In the genomic region with DNA sequence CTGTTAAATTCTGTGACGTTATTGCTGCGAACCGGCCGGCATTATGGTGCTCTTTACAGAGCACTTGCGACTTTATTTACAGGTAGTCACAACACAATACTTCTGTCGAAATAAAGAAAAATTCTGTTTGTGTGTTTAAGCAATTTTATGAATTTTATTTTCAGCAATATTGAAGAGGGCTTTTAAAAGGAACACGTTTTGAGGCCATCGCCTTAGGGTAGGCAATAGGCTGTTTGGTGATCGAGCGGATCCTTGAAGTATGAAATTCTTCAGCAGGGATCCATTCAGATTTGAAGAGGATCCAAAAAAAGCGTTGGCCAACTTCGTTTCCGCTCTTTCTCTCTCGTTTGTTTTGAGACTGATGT, we compare ENCODE assay signal across 3 fruit fly cellular contexts.
TF ChIP-seq lines count a peak whose summit lies in the region.

No protein-coding gene starts in this region.

TF ChIP-seq in whole organism, embryonic, 481 proteins besides CTCF, POLR2A, EP300 and RAD21 (continued from another document and continues in another):
- TF ChIP-seq cas (GFP tag; IDR thresholded peaks at IDR 0.05; lab: Robert Waterston, UW): 0 out of 2 replicates have a peak, but pooled peaks have one; percentile 10
- TF ChIP-seq trem (tag; optimal IDR thresholded peaks at IDR 0.05; lab: Kevin White, UChicago): no peak
- peak; percentile 84 for TF ChIP-seq Sox100B (GFP tag; optimal IDR thresholded peaks at IDR 0.05; lab: Kevin White, UChicago)
- no peak for TF ChIP-seq ac (GFP tag; optimal IDR thresholded peaks at IDR 0.05; lab: Kevin White, UChicago)
- no peak; the same call in 2 of the 3 replicates for TF ChIP-seq ase (GFP tag; IDR thresholded peaks at IDR 0.05; lab: Robert Waterston, UW)
- TF ChIP-seq CG7963 (GFP tag; IDR thresholded peaks at IDR 0.05; lab: Robert Waterston, UW; ENCODE audit: partially characterized antibody): no peak
- no peak for TF ChIP-seq cg (GFP tag; optimal IDR thresholded peaks at IDR 0.05; lab: Kevin White, UChicago)
- TF ChIP-seq CG34376 (GFP tag; optimal IDR thresholded peaks at IDR 0.05; lab: Kevin White, UChicago): no peak
- no peak for TF ChIP-seq prd (optimal IDR thresholded peaks at IDR 0.05; lab: Kevin White, UChicago)
- peak; percentile 80 for TF ChIP-seq prd (GFP tag; IDR thresholded peaks at IDR 0.05; lab: Robert Waterston, UW)
- TF ChIP-seq h (optimal IDR thresholded peaks at IDR 0.05; lab: Kevin White, UChicago): no peak
- TF ChIP-seq dati (GFP tag; IDR thresholded peaks at IDR 0.05; lab: Robert Waterston, UW): peak; percentile 50; the same call in 1 of the 2 replicates
- TF ChIP-seq bab2 (GFP tag; optimal IDR thresholded peaks at IDR 0.05; lab: Kevin White, UChicago): peak; percentile 63
- no peak for TF ChIP-seq CG2199 (GFP tag; IDR thresholded peaks at IDR 0.05; lab: Robert Waterston, UW)
- peak; percentile 88 for TF ChIP-seq D19B (GFP tag; optimal IDR thresholded peaks at IDR 0.05; lab: Kevin White, UChicago)
- TF ChIP-seq chif (GFP tag; optimal IDR thresholded peaks at IDR 0.05; lab: Kevin White, UChicago): peak; percentile 51 to 72
- peak; percentile 76 for TF ChIP-seq sisA (GFP tag; IDR thresholded peaks at IDR 0.05; lab: Robert Waterston, UW)
- peak; percentile 64 for TF ChIP-seq CG32532 (GFP tag; IDR thresholded peaks at IDR 0.05; lab: Robert Waterston, UW)
- TF ChIP-seq toy (GFP tag; IDR thresholded peaks at IDR 0.05; lab: Robert Waterston, UW): no peak
- peak; percentile 65 for TF ChIP-seq peb (GFP tag; IDR thresholded peaks at IDR 0.05; lab: Robert Waterston, UW)
- TF ChIP-seq CG6254 (GFP tag; optimal IDR thresholded peaks at IDR 0.05; lab: Kevin White, UChicago): no peak
- TF ChIP-seq CrebB (tag; optimal IDR thresholded peaks at IDR 0.05; lab: Kevin White, UChicago): peak; percentile 2
- peak; percentile 48 for TF ChIP-seq CG6654 (GFP tag; optimal IDR thresholded peaks at IDR 0.05; lab: Kevin White, UChicago)
- TF ChIP-seq rib (GFP tag; IDR thresholded peaks at IDR 0.05; lab: Robert Waterston, UW): 0 out of 2 replicates have a peak, but pooled peaks have one; percentile 15
- 0 out of 2 replicates have a peak, but pooled peaks have one; percentile 6 for TF ChIP-seq wdn (GFP tag; IDR thresholded peaks at IDR 0.05; lab: Robert Waterston, UW)
- TF ChIP-seq tap (tag; optimal IDR thresholded peaks at IDR 0.05; lab: Kevin White, UChicago): peak; percentile 56
- TF ChIP-seq Poxn (GFP tag; IDR thresholded peaks at IDR 0.05; lab: Robert Waterston, UW): 0 out of 2 replicates have a peak, but pooled peaks have one; percentile 44
- peak in 1 of 2 experiments; percentile 62 for TF ChIP-seq crp (GFP tag; optimal IDR thresholded peaks at IDR 0.05; lab: Kevin White, UChicago)
- TF ChIP-seq dm (GFP tag; optimal IDR thresholded peaks at IDR 0.05; lab: Kevin White, UChicago): peak; percentile 59
- TF ChIP-seq Atf-2 (GFP tag; optimal IDR thresholded peaks at IDR 0.05; lab: Kevin White, UChicago): peak; percentile 80
- TF ChIP-seq mld (GFP tag; IDR thresholded peaks at IDR 0.05; lab: Robert Waterston, UW; ENCODE audit: partially characterized antibody): no peak
- no peak for TF ChIP-seq Kr (GFP tag; optimal IDR thresholded peaks at IDR 0.05; lab: Kevin White, UChicago)
- peak; percentile 45; the same call in 2 of the 3 replicates for TF ChIP-seq zfh1 (GFP tag; IDR thresholded peaks at IDR 0.05; lab: Robert Waterston, UW)
- no peak for TF ChIP-seq cad (GFP tag; optimal IDR thresholded peaks at IDR 0.05; lab: Kevin White, UChicago)
- no peak for TF ChIP-seq z (GFP tag; IDR thresholded peaks at IDR 0.05; lab: Robert Waterston, UW)
- TF ChIP-seq hkb (optimal IDR thresholded peaks at IDR 0.05; lab: Kevin White, UChicago): no peak
- peak; percentile 79 for TF ChIP-seq hkb (GFP tag; IDR thresholded peaks at IDR 0.05; lab: Robert Waterston, UW)
- TF ChIP-seq ash1 (GFP tag; optimal IDR thresholded peaks at IDR 0.05; lab: Kevin White, UChicago): no peak
- peak; percentile 60 for TF ChIP-seq CG10321 (GFP tag; IDR thresholded peaks at IDR 0.05; lab: Robert Waterston, UW)
- peak; percentile 53; the same call in 1 of the 2 replicates for TF ChIP-seq al (GFP tag; IDR thresholded peaks at IDR 0.05; lab: Robert Waterston, UW)
- peak; percentile 57 for TF ChIP-seq CG15514 (GFP tag; optimal IDR thresholded peaks at IDR 0.05; lab: Kevin White, UChicago)

TF ChIP-seq in whole organism, prepupa, 60 proteins besides CTCF, POLR2A, EP300 and RAD21 (continued from another document):
- TF ChIP-seq CG6792 (GFP tag; optimal IDR thresholded peaks at IDR 0.05; lab: Kevin White, UChicago): peak; percentile 86
- TF ChIP-seq eg (GFP tag; IDR thresholded peaks at IDR 0.05; lab: Robert Waterston, UW): peak; percentile 83; the same call in 2 of the 3 replicates
- peak; percentile 96 for TF ChIP-seq Eip78C (GFP tag; lab: Kevin White, UChicago)
- TF ChIP-seq Met (GFP tag; optimal IDR thresholded peaks at IDR 0.05; lab: Kevin White, UChicago): peak; percentile 86
- TF ChIP-seq fd85E (GFP tag; optimal IDR thresholded peaks at IDR 0.05; lab: Kevin White, UChicago): peak; percentile 68
- peak; percentile 90 for TF ChIP-seq lz (GFP tag; optimal IDR thresholded peaks at IDR 0.05; lab: Kevin White, UChicago)
- TF ChIP-seq OdsH (GFP tag; optimal IDR thresholded peaks at IDR 0.05; lab: Kevin White, UChicago): peak; percentile 91
- TF ChIP-seq Eip93F (GFP tag; optimal IDR thresholded peaks at IDR 0.05; lab: Kevin White, UChicago): peak; percentile 7
- TF ChIP-seq CG32006 (GFP tag; optimal IDR thresholded peaks at IDR 0.05; lab: Kevin White, UChicago): peak; percentile 98
- peak; percentile 88 for TF ChIP-seq Hr39 (GFP tag; optimal IDR thresholded peaks at IDR 0.05; lab: Kevin White, UChicago)
- peak; percentile 88 for TF ChIP-seq CG3919 (GFP tag; optimal IDR thresholded peaks at IDR 0.05; lab: Kevin White, UChicago)
- TF ChIP-seq Blimp-1 (GFP tag; optimal IDR thresholded peaks at IDR 0.05; lab: Kevin White, UChicago): peak; percentile 52
- TF ChIP-seq Sox102F (GFP tag; optimal IDR thresholded peaks at IDR 0.05; lab: Kevin White, UChicago): peak; percentile 87
- peak; percentile 83 for TF ChIP-seq CG11762 (GFP tag; optimal IDR thresholded peaks at IDR 0.05; lab: Kevin White, UChicago; ENCODE audit: insufficient read depth)
- TF ChIP-seq fd59A (GFP tag; optimal IDR thresholded peaks at IDR 0.05; lab: Kevin White, UChicago): peak; percentile 52
- TF ChIP-seq CG6854 (GFP tag; optimal IDR thresholded peaks at IDR 0.05; lab: Kevin White, UChicago): peak; percentile 45
- TF ChIP-seq CG10669 (GFP tag; optimal IDR thresholded peaks at IDR 0.05; lab: Kevin White, UChicago): peak; percentile 70
- TF ChIP-seq CG8632 (GFP tag; optimal IDR thresholded peaks at IDR 0.05; lab: Kevin White, UChicago): peak; percentile 72
- TF ChIP-seq CG3032 (tag; optimal IDR thresholded peaks at IDR 0.05; lab: Kevin White, UChicago): peak; percentile 58
- TF ChIP-seq Hr38 (GFP tag; optimal IDR thresholded peaks at IDR 0.05; lab: Kevin White, UChicago): no peak
- TF ChIP-seq Eip75B (GFP tag; optimal IDR thresholded peaks at IDR 0.05; lab: Kevin White, UChicago): peak; percentile 89
- TF ChIP-seq CG31627 (GFP tag; optimal IDR thresholded peaks at IDR 0.05; lab: Kevin White, UChicago): peak; percentile 89
- peak; percentile 90 for TF ChIP-seq dac (GFP tag; optimal IDR thresholded peaks at IDR 0.05; lab: Kevin White, UChicago)
- TF ChIP-seq Hr4 (GFP tag; optimal IDR thresholded peaks at IDR 0.05; lab: Kevin White, UChicago): peak; percentile 95
- TF ChIP-seq pdm3 (GFP tag; optimal IDR thresholded peaks at IDR 0.05; lab: Kevin White, UChicago): peak; percentile 92
- TF ChIP-seq topi (GFP tag; optimal IDR thresholded peaks at IDR 0.05; lab: Kevin White, UChicago): peak; percentile 91
- TF ChIP-seq CG9139 (GFP tag; optimal IDR thresholded peaks at IDR 0.05; lab: Kevin White, UChicago): no peak
- TF ChIP-seq CG10631 (GFP tag; optimal IDR thresholded peaks at IDR 0.05; lab: Kevin White, UChicago): peak; percentile 82
- TF ChIP-seq CG4318 (GFP tag; optimal IDR thresholded peaks at IDR 0.05; lab: Kevin White, UChicago): peak; percentile 93
- peak; percentile 80 for TF ChIP-seq Lpt (GFP tag; optimal IDR thresholded peaks at IDR 0.05; lab: Kevin White, UChicago)
- TF ChIP-seq esn (GFP tag; optimal IDR thresholded peaks at IDR 0.05; lab: Kevin White, UChicago): peak; percentile 89
- peak; percentile 83 for TF ChIP-seq achi (GFP tag; optimal IDR thresholded peaks at IDR 0.05; lab: Kevin White, UChicago)
- peak; percentile 78 for TF ChIP-seq Smox (GFP tag; optimal IDR thresholded peaks at IDR 0.05; lab: Kevin White, UChicago)
- peak; percentile 33 for TF ChIP-seq fkh (GFP tag; optimal IDR thresholded peaks at IDR 0.05; lab: Kevin White, UChicago)
- peak; percentile 80 for TF ChIP-seq CG11294 (GFP tag; IDR thresholded peaks at IDR 0.05; lab: Robert Waterston, UW)
- TF ChIP-seq Gug (GFP tag; IDR thresholded peaks at IDR 0.05; lab: Robert Waterston, UW): peak; percentile 81
- TF ChIP-seq CG16779 (tag; optimal IDR thresholded peaks at IDR 0.05; lab: Kevin White, UChicago): peak; percentile 70
- peak; percentile 11 to 87 for TF ChIP-seq salr (GFP tag; optimal IDR thresholded peaks at IDR 0.05; lab: Kevin White, UChicago)
- peak; percentile 89 for TF ChIP-seq CG15336 (GFP tag; IDR thresholded peaks at IDR 0.05; lab: Robert Waterston, UW)

TF ChIP-seq in whole organism, wandering third instar larva, 38 proteins besides CTCF, POLR2A, EP300 and RAD21 (continued from another document):
- no peak for TF ChIP-seq Rel (GFP tag; optimal IDR thresholded peaks at IDR 0.05; lab: Kevin White, UChicago)
- no peak for TF ChIP-seq Rel (tag; optimal IDR thresholded peaks at IDR 0.05; lab: Kevin White, UChicago)
- no peak for TF ChIP-seq CG32264 (GFP tag; optimal IDR thresholded peaks at IDR 0.05; lab: Kevin White, UChicago)
- no peak for TF ChIP-seq Vsx2 (GFP tag; optimal IDR thresholded peaks at IDR 0.05; lab: Kevin White, UChicago; ENCODE audit: partially characterized antibody)
- no peak for TF ChIP-seq pan (optimal IDR thresholded peaks at IDR 0.05; lab: Kevin White, UChicago)
- TF ChIP-seq usp (GFP tag; optimal IDR thresholded peaks at IDR 0.05; lab: Kevin White, UChicago): no peak
- TF ChIP-seq dsf (GFP tag; optimal IDR thresholded peaks at IDR 0.05; lab: Kevin White, UChicago; ENCODE audit: borderline replicate concordance): no peak
- TF ChIP-seq Hr78 (GFP tag; optimal IDR thresholded peaks at IDR 0.05; lab: Kevin White, UChicago): no peak
- no peak for TF ChIP-seq Dfd (GFP tag; optimal IDR thresholded peaks at IDR 0.05; lab: Kevin White, UChicago)
- TF ChIP-seq Mio (GFP tag; optimal IDR thresholded peaks at IDR 0.05; lab: Kevin White, UChicago): no peak
- peak; percentile 42 for TF ChIP-seq sage (GFP tag; optimal IDR thresholded peaks at IDR 0.05; lab: Kevin White, UChicago)
- TF ChIP-seq Hr83 (GFP tag; optimal IDR thresholded peaks at IDR 0.05; lab: Kevin White, UChicago; ENCODE audit: poor library complexity, severe bottlenecking): no peak
TF ChIP-seq in whole organism, wandering third instar larva: peak in this region for 15.
